Worm (Caenorhabditis elegans): ENCODE measurements around the gene fbxc-14.
A peak's percentile ranks its signal among the peaks of the same experiment; 100 is the strongest.

fbxc-14 gene

DNA sequence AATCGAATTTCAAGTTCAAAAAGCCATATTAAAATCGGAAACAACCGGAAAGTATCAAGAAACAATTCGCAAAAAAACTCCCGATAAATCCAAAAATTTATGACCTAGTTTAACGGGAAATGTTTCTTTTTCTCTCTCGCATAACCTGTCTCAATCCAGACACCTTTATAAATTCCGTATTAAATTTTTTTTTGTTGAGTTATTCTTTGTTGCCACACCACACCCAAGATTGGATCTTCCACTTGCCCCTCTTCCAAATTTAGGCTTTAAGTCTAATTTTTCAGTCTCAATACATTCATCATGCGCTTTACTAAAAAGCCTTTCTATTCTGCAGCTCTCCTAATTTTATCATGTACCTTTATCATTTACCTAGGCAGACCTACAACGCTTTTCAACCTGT is 35.5 kb upstream of the fbxc-14 start, which contains the start of gene R07C3.3 (continued):
- TF ChIP-seq nhr-11 (tag; optimal IDR thresholded peaks at IDR 0.05) (no peak), nhr-71 (tag; optimal IDR thresholded peaks at IDR 0.05) (no peak), vab-15 (tag; optimal IDR thresholded peaks at IDR 0.05) (no peak), snpc-4 (tag; optimal IDR thresholded peaks at IDR 0.05) (no peak)

DNA sequence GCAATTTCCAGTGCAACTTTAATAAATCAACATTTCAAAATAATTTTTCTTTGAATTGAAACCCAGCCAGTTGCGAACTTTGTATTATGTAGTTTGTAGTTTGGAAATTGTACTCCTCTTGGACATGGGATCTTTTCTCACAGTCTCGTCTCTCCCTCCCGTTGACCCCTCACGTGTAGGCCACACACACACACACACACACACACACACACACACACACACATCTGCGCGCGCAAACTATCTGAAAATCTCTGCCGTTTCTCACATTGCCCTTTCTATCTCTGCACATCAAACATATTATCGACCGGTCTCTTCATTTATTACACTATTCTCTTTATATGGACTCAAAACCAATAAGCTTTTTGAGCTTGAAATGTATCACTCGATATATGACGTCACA is 33.3 kb upstream of the fbxc-14 start, which contains the start of gene fbxc-36:
TSS of gene fbxc-36 (plus strand) at position 205 of the 400 bp plus-strand sequence.
- TF ChIP-seq irx-1 (tag; optimal IDR thresholded peaks at IDR 0.05) = no peak
- TF ChIP-seq C04F5.9 (tag; optimal IDR thresholded peaks at IDR 0.05) = no peak
- TF ChIP-seq zip-4 (GFP tag; optimal IDR thresholded peaks at IDR 0.05) = no peak
- TF ChIP-seq unc-98 (GFP tag; IDR thresholded peaks at IDR 0.05) = no peak
- TF ChIP-seq efl-1 (optimal IDR thresholded peaks at IDR 0.05) = no peak
- peak in 1 of 2 experiments; percentile 86 for TF ChIP-seq efl-1 (GFP tag; optimal IDR thresholded peaks at IDR 0.05 in 1 of 2)
- TF ChIP-seq sptf-1 (tag; optimal IDR thresholded peaks at IDR 0.05) = no peak
- no peak for TF ChIP-seq egl-27 (tag; optimal IDR thresholded peaks at IDR 0.05)
- no peak for TF ChIP-seq ceh-82 (tag; optimal IDR thresholded peaks at IDR 0.05)
- no peak for TF ChIP-seq ceh-63 (GFP tag; optimal IDR thresholded peaks at IDR 0.05)
- no peak for TF ChIP-seq nhr-77 (tag; optimal IDR thresholded peaks at IDR 0.05)
- TF ChIP-seq unc-62 (GFP tag; optimal IDR thresholded peaks at IDR 0.05) = no peak
- TF ChIP-seq mep-1 (tag; optimal IDR thresholded peaks at IDR 0.05) = no peak
- peak in 1 of 2 experiments; percentile 5 for TF ChIP-seq mdl-1 (tag; optimal IDR thresholded peaks at IDR 0.05)
- TF ChIP-seq nhr-19 (GFP tag; conservative IDR thresholded peaks at IDR 0.05) = no peak
- peak in 1 of 2 experiments; percentile 42 for TF ChIP-seq lin-35 (GFP tag; optimal IDR thresholded peaks at IDR 0.05)
- TF ChIP-seq nhr-85 (tag) = peak; percentile 67
- no peak for TF ChIP-seq lsy-2 (tag; optimal IDR thresholded peaks at IDR 0.05)
- no peak for TF ChIP-seq C16A3.4 (tag; optimal IDR thresholded peaks at IDR 0.05)

DNA sequence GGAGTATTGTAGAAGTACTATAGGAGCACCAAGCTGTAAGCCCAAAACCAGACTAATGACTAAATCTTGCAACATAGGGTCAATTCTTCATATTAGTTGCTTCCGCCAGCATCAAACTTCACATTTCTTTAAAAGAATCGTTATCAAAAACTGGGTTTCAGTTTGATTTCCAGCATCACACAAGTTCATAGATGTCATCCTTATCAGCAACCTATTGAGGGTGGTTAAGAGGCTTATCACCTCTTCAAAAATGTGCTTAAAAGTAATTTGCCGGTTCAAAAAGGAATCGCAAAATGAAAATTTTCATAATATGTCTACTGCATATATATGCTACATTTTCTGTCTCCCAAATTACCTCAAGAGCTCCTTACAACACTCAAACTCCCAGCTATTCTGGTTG is 30.3 kb upstream of the fbxc-14 start, which contains the start of gene clec-43:
TSS of gene clec-43 (plus strand) at position 294 of the 400 bp plus-strand sequence.
- TF ChIP-seq lin-13 (GFP tag; optimal IDR thresholded peaks at IDR 0.05) (no peak), fkh-4 (tag; optimal IDR thresholded peaks at IDR 0.05; ENCODE audit: borderline replicate concordance) (no peak), pqm-1 (tag; optimal IDR thresholded peaks at IDR 0.05) (peak; percentile 15), jun-1 (tag; optimal IDR thresholded peaks at IDR 0.05) (no peak), lin-35 (GFP tag; optimal IDR thresholded peaks at IDR 0.05) (peak in 1 of 2 experiments; percentile 20), elt-2 (tag; optimal IDR thresholded peaks at IDR 0.05) (peak; percentile 94)

DNA sequence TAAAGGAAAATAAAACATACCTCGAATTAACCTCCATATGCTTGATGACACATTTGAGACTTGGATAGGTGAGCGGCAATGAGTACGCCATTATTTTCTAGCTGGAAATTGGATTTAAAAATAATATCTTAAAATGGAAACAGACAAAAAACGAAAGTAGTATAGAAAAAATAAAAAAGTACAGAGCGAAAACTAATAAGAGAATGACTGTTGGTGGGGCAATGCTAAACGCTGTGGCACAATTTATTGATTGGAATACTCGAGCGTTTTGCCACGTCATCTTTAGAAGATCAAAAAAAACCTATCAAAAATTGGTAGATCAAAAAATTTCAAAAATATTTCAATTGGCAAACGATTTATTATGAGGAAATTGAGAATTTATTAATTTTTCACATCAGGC is 26.0 kb upstream of the fbxc-14 start, which contains the start of gene fbxc-32:
TSS of gene fbxc-32 (minus strand) at position 101 of the 400 bp plus-strand sequence.
- TF ChIP-seq ceh-90 (tag; optimal IDR thresholded peaks at IDR 0.05) = no peak
- no peak for TF ChIP-seq alr-1 (tag; optimal IDR thresholded peaks at IDR 0.05; ENCODE audit: borderline replicate concordance)
- no peak for TF ChIP-seq lin-13 (GFP tag; optimal IDR thresholded peaks at IDR 0.05)
- no peak for TF ChIP-seq nhr-47 (tag; optimal IDR thresholded peaks at IDR 0.05)
- TF ChIP-seq fkh-10 (GFP tag; optimal IDR thresholded peaks at IDR 0.05) = no peak
- no peak for TF ChIP-seq dsc-1 (tag; optimal IDR thresholded peaks at IDR 0.05)
- no peak for TF ChIP-seq jun-1 (tag; optimal IDR thresholded peaks at IDR 0.05)

DNA sequence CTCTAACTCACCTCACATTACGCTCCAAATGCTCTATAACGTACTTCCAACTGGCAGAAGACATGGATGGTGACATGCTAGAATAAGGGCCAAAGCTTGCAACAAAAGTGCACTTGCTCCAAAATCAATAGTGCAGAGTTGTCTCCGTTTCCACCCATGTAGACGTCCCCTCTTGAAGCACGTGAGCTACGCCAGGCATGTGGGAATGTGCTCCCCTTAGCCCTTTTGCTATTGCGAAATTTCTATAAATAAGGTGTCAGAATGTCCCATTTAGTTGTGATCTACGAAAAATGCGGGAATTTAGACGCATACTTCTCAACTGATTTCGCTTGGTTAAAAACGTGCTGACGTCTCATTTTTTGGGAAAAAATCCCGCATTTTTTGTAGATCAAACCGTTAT is 23.7 kb upstream of the fbxc-14 start:
- TF ChIP-seq nhr-84 (tag; optimal IDR thresholded peaks at IDR 0.05) (no peak), egl-13 (tag; optimal IDR thresholded peaks at IDR 0.05) (no peak), jun-1 (tag; optimal IDR thresholded peaks at IDR 0.05) (no peak), snu-23 (GFP tag; optimal IDR thresholded peaks at IDR 0.05) (no peak), pqm-1 (tag; optimal IDR thresholded peaks at IDR 0.05) (no peak), sox-4 (tag; optimal IDR thresholded peaks at IDR 0.05) (no peak), zag-1 (tag; optimal IDR thresholded peaks at IDR 0.05) (no peak), skn-1 (tag; optimal IDR thresholded peaks at IDR 0.05) (no peak), hpl-2 (GFP tag; optimal IDR thresholded peaks at IDR 0.05) (no peak), lsy-2 (tag; optimal IDR thresholded peaks at IDR 0.05) (no peak), irx-1 (tag; optimal IDR thresholded peaks at IDR 0.05) (no peak), nhr-85 (tag) (no peak), C16A3.4 (tag; optimal IDR thresholded peaks at IDR 0.05) (no peak), mab-9 (GFP tag; IDR thresholded peaks at IDR 0.05) (no peak), lin-35 (GFP tag; optimal IDR thresholded peaks at IDR 0.05) (peak in 1 of 2 experiments; percentile 2), rnt-1 (tag; optimal IDR thresholded peaks at IDR 0.05) (no peak), efl-1 (optimal IDR thresholded peaks at IDR 0.05) (no peak), efl-1 (GFP tag; optimal IDR thresholded peaks at IDR 0.05 in 1 of 2) (no peak), sup-37 (GFP tag; optimal IDR thresholded peaks at IDR 0.05) (no peak), alr-1 (tag; optimal IDR thresholded peaks at IDR 0.05; ENCODE audit: borderline replicate concordance) (no peak), ceh-82 (tag; optimal IDR thresholded peaks at IDR 0.05) (peak in 2 of 3 experiments; percentile 19 to 45), lin-14 (GFP tag; optimal IDR thresholded peaks at IDR 0.05) (peak; percentile 56), lin-15B (tag; optimal IDR thresholded peaks at IDR 0.05) (no peak), unc-98 (GFP tag; IDR thresholded peaks at IDR 0.05) (no peak)
